Worm (Caenorhabditis elegans): ENCODE data around the gene Y108F1.5.
"Not testable (repeated sequence)": the region's sequence is repeated elsewhere in the genome, so short reads cannot be mapped to it uniquely, and the experiment has no call there.

Gene Y108F1.5

DNA sequence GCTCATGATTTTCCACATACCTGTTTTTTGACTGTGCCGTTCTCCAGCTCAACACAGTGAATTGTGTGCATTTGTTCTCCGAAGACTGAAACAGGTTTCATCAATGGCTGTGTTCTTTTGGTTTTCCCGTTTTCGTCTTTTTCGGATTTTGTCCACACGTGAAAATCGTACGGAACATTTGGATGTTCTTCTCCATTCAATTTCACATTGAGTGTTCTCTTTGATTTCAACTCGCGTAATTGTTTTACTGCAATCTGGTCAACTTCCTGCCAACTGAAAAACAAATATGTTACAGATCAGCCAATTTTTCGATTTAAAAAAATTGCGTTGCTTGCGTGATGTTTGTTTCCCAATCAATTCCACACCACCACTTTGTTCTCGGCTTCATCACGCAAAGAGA is 44.4 kb downstream of the Y108F1.5 start, which contains the start of gene AC8.3:
TSS of gene AC8.3 (minus strand) at position 101 of the 400 bp plus-strand sequence.
- TF ChIP-seq W03F9.2, dao-5, him-1 (tag; optimal IDR thresholded peaks at IDR 0.05): not testable (repeated sequence)

All from whole organism, L4/young adult.